Fruit fly (Drosophila melanogaster): ENCODE data around the gene CG10996.

CG10996 gene

dm6 chrX:13755152-13755557 is 42.3 kb downstream of the CG10996 start, which contains the start of gene Pdcd4 (continued):
- TF ChIP-seq vri (GFP tag; optimal IDR thresholded peaks at IDR 0.05) (peak; percentile 2), CG9139 (GFP tag; optimal IDR thresholded peaks at IDR 0.05) (peak; percentile 69)

- TF ChIP-seq CG8632 (GFP tag; optimal IDR thresholded peaks at IDR 0.05) (peak; percentile 6), CG6276 (GFP tag; optimal IDR thresholded peaks at IDR 0.05) (peak; percentile 76), cyc (GFP tag; optimal IDR thresholded peaks at IDR 0.05) (peak; percentile 20), spab (GFP tag; optimal IDR thresholded peaks at IDR 0.05) (peak; percentile 7), CG1621 (tag; optimal IDR thresholded peaks at IDR 0.05) (peak; percentile 38), fd59A (GFP tag; optimal IDR thresholded peaks at IDR 0.05) (no peak), topi (GFP tag; optimal IDR thresholded peaks at IDR 0.05) (peak; percentile 62), eg (GFP tag; IDR thresholded peaks at IDR 0.05) (peak; percentile 80), ss (GFP tag; optimal IDR thresholded peaks at IDR 0.05) (peak in 1 of 2 experiments; percentile 25), vri (GFP tag; optimal IDR thresholded peaks at IDR 0.05) (peak; percentile 58), Eip78C (GFP tag) (peak; percentile 78), Eip93F (GFP tag; optimal IDR thresholded peaks at IDR 0.05) (no peak), esn (GFP tag; optimal IDR thresholded peaks at IDR 0.05) (peak; percentile 48), CG11902 (GFP tag; optimal IDR thresholded peaks at IDR 0.05) (no peak), CG3032 (tag; optimal IDR thresholded peaks at IDR 0.05) (no peak), CG4318 (GFP tag; optimal IDR thresholded peaks at IDR 0.05) (peak; percentile 26), dsx (GFP tag; optimal IDR thresholded peaks at IDR 0.05; ENCODE audit: poor library complexity, severe bottlenecking) (no peak), CG11294 (GFP tag; IDR thresholded peaks at IDR 0.05) (no peak; the same call in 1 of the 2 replicates), Blimp-1 (GFP tag; optimal IDR thresholded peaks at IDR 0.05) (no peak), CG11762 (GFP tag; optimal IDR thresholded peaks at IDR 0.05; ENCODE audit: insufficient read depth) (peak; percentile 3), dac (GFP tag; optimal IDR thresholded peaks at IDR 0.05) (no peak), CG6854 (GFP tag; optimal IDR thresholded peaks at IDR 0.05) (no peak), Ets96B (tag; optimal IDR thresholded peaks at IDR 0.05) (peak; percentile 34), CG16779 (tag; optimal IDR thresholded peaks at IDR 0.05) (peak; percentile 13), Smox (GFP tag; optimal IDR thresholded peaks at IDR 0.05) (peak; percentile 62), Lpt (GFP tag; optimal IDR thresholded peaks at IDR 0.05) (peak; percentile 28), Sox15 (GFP tag; optimal IDR thresholded peaks at IDR 0.05) (peak; percentile 8), CG10631 (GFP tag; optimal IDR thresholded peaks at IDR 0.05) (peak; percentile 1), pdm3 (GFP tag; optimal IDR thresholded peaks at IDR 0.05) (peak; percentile 32), OdsH (GFP tag; optimal IDR thresholded peaks at IDR 0.05) (peak; percentile 22), CG32006 (GFP tag; optimal IDR thresholded peaks at IDR 0.05) (peak; percentile 53), CG6808 (GFP tag; optimal IDR thresholded peaks at IDR 0.05) (peak; percentile 59), net (GFP tag; optimal IDR thresholded peaks at IDR 0.05) (peak; percentile 34), acj6 (GFP tag; optimal IDR thresholded peaks at IDR 0.05) (peak; percentile 31), CG9139 (GFP tag; optimal IDR thresholded peaks at IDR 0.05) (peak; percentile 29), Ets21C (GFP tag; optimal IDR thresholded peaks at IDR 0.05) (peak; percentile 13), CG7368 (GFP tag; optimal IDR thresholded peaks at IDR 0.05) (peak; percentile 49), Hr4 (GFP tag; optimal IDR thresholded peaks at IDR 0.05) (peak; percentile 26), Sox14 (GFP tag; optimal IDR thresholded peaks at IDR 0.05) (peak; percentile 34), CG6792 (GFP tag; optimal IDR thresholded peaks at IDR 0.05) (peak; percentile 36), Eip75B (GFP tag; optimal IDR thresholded peaks at IDR 0.05) (no peak), Met (GFP tag; optimal IDR thresholded peaks at IDR 0.05) (peak; percentile 62), svp (GFP tag) (peak; percentile 77), Sox102F (GFP tag; optimal IDR thresholded peaks at IDR 0.05) (peak; percentile 38), Gug (GFP tag; IDR thresholded peaks at IDR 0.05) (peak; percentile 42), Hr38 (GFP tag; optimal IDR thresholded peaks at IDR 0.05) (no peak), CG10669 (GFP tag; optimal IDR thresholded peaks at IDR 0.05) (peak; percentile 26), CG34406 (GFP tag; optimal IDR thresholded peaks at IDR 0.05) (peak; percentile 50), CG8319 (GFP tag; optimal IDR thresholded peaks at IDR 0.05) (no peak), CG31627 (GFP tag; optimal IDR thresholded peaks at IDR 0.05) (peak; percentile 38)
Observed at dm6 chrX:13754476-13754875, 43.0 kb downstream of the CG10996 start.
